Worm (Caenorhabditis elegans): ENCODE measurements around the gene clec-68.

clec-68 gene

DNA sequence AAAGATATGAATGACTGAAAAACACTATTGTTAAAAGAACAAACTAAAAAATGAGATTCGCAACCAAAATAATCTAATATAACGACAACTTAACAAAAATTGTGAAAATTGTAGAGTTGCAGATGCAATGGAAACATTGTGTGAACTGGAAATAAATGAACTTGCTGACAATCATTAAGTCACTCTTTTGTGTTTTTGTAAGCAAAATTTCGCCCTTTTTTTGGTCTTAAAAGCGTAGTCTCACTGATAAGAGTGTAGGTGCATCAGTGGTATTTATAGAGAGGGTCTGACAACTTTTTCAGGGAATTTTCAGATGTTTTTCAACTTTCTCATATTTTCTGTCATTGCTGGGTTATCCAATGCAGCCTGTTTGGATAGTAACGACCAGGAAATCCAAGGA, at the start of gene clec-68:
TSS of gene clec-68 (plus strand) at position 301 of the 400 bp plus-strand sequence.
- no peak for TF ChIP-seq nfya-1 (tag; optimal IDR thresholded peaks at IDR 0.05)
- TF ChIP-seq sox-2 (GFP tag; IDR thresholded peaks at IDR 0.05): no peak
- TF ChIP-seq dve-1 (tag; optimal IDR thresholded peaks at IDR 0.05): no peak
- TF ChIP-seq ref-2 (tag; optimal IDR thresholded peaks at IDR 0.05): no peak
- no peak for TF ChIP-seq elt-2 (tag; optimal IDR thresholded peaks at IDR 0.05)
- TF ChIP-seq T23F11.4 (GFP tag; optimal IDR thresholded peaks at IDR 0.05): no peak
- TF ChIP-seq ets-4 (tag; optimal IDR thresholded peaks at IDR 0.05): no peak

DNA sequence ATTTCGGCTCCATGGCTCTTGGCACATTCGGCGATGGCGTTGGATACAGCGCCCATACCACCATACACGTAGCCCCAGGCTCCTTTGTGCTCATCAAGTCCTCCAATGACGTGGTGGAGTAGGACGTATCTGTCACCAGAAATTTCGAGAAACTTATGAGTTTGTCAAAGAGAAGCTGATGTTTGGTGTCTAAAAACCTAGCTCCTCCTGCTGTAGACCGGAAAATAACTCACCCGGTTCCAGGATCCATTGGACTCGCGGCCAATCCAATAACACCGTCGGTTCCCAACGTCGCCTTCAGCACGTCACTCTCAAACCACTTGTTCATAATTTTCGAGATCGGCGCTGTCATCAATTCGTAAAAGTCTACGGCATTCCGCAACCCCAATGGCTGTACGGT, 49.3 kb upstream of the clec-68 start:
- TF ChIP-seq unc-42 (tag; optimal IDR thresholded peaks at IDR 0.05): no peak
- TF ChIP-seq pag-3 (tag; optimal IDR thresholded peaks at IDR 0.05; ENCODE audit: borderline replicate concordance): no peak
- TF ChIP-seq ceh-14 (tag; optimal IDR thresholded peaks at IDR 0.05): no peak
- no peak for TF ChIP-seq C38D4.7 (GFP tag; optimal IDR thresholded peaks at IDR 0.05)
- no peak for TF ChIP-seq ceh-31 (tag; optimal IDR thresholded peaks at IDR 0.05)
- no peak for TF ChIP-seq unc-55 (GFP tag; optimal IDR thresholded peaks at IDR 0.05)
- TF ChIP-seq madf-2 (tag; optimal IDR thresholded peaks at IDR 0.05): no peak
- TF ChIP-seq lin-11 (tag; optimal IDR thresholded peaks at IDR 0.05): no peak
- no peak for TF ChIP-seq ceh-2 (tag; optimal IDR thresholded peaks at IDR 0.05)
- no peak for TF ChIP-seq pha-2 (tag; optimal IDR thresholded peaks at IDR 0.05)
- TF ChIP-seq fax-1 (tag; optimal IDR thresholded peaks at IDR 0.05): no peak
- TF ChIP-seq ceh-9 (tag; optimal IDR thresholded peaks at IDR 0.05): no peak
- TF ChIP-seq Y22D7AL.16 (tag; optimal IDR thresholded peaks at IDR 0.05): no peak
- no peak for TF ChIP-seq fkh-6 (tag; optimal IDR thresholded peaks at IDR 0.05)
- TF ChIP-seq lim-6 (tag; optimal IDR thresholded peaks at IDR 0.05): no peak

DNA sequence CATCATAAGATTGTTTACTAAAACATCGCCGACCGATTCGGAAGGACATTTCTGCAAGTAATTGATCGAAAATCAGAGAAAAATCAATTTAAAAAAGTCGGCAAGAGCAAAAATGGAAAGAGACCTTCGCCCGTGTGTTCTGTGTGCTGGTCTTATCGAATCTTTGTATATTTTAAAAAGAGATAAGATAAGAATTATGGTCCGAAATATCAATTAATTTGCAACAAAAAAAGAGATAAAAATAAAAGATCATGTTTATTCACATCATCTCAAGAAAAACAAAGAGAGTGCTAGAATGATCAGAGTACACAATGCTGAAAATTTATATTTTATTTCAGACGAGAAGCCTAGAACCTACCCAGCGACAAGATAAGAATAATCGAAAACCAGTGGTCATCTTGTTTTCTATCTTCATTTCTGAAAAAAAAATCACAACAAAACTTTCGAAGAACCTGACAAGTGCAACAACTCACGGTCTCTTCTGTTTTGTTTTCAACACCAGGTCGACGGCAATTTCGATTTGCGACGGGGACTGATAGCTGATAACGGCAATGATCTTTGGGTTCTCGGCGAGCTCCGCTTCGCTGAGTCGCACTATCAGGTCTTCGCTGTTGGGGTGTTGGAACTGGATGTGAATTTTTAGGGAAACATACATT, 47.8 kb upstream of the clec-68 start, which contains the start of gene F37C4.6:
TSS of gene F37C4.6 (minus strand) at position 51 of the 656 bp plus-strand sequence.
- TF ChIP-seq npax-4 (tag; optimal IDR thresholded peaks at IDR 0.05) (no peak), elt-2 (tag; optimal IDR thresholded peaks at IDR 0.05) (peak; percentile 71)

DNA sequence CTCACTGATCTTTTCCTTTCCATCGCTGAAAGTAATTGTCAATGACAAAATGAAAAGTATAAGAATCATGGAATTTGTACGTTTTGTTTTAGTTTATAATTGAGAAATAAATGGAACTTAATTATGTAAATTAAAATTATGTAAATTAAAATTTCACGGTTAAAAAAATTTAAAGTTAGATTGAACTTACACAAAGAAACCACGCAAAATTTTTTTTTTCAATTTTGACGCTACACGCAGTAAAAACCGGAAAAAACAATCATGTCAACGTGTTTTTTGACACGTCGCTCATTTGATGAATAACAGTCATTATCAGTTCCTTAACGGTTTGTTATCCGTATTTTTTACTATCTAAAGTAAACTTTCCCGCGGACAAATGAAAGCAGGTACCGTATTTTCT, 45.1 kb upstream of the clec-68 start, which contains the start of the genes F37C4.8 and oac-23:
TSS of gene F37C4.8 (minus strand) at position 101 of the 400 bp plus-strand sequence.
TSS of gene oac-23 (plus strand) at position 323 of the 400 bp plus-strand sequence.
- TF ChIP-seq ceh-45 (GFP tag; IDR thresholded peaks at IDR 0.05) (no peak), K09A11.1 (tag; optimal IDR thresholded peaks at IDR 0.05; ENCODE audit: insufficient read depth) (no peak), tbx-7 (tag; optimal IDR thresholded peaks at IDR 0.05) (no peak), nfya-1 (tag; optimal IDR thresholded peaks at IDR 0.05) (no peak)

DNA sequence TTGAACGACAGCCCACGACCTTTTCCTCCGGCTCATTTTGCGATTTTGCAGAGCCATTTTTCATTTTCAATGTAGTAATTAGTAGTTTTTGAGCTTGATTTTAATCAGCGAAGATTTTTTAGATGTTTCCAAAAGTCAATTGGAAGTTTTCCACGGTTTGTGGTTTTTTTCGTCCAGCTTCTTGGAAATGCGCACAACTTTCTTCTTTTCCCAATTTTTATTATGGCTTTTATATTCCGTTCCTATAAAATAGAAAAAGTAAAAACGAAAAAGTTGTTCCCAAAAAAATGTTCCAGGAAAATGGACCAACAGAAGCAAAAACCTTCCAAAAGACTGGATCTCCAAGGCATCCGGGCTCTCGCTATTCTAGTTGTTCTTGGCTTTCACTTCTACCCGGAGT, 40.8 kb upstream of the clec-68 start, which contains the start of gene oac-22:
TSS of gene oac-22 (plus strand) at position 301 of the 400 bp plus-strand sequence.
- TF ChIP-seq elt-2 (tag; optimal IDR thresholded peaks at IDR 0.05): no peak
- no peak for TF ChIP-seq ceh-24 (tag; optimal IDR thresholded peaks at IDR 0.05)
- no peak for TF ChIP-seq unc-42 (tag; optimal IDR thresholded peaks at IDR 0.05)
- TF ChIP-seq npax-4 (tag; optimal IDR thresholded peaks at IDR 0.05): no peak
- no peak for TF ChIP-seq nhr-232 (tag; optimal IDR thresholded peaks at IDR 0.05)
- no peak for TF ChIP-seq mec-3 (tag; optimal IDR thresholded peaks at IDR 0.05; ENCODE audit: borderline replicate concordance)
- no peak for TF ChIP-seq hlh-30 (tag; optimal IDR thresholded peaks at IDR 0.05; ENCODE audit: insufficient read depth)
- TF ChIP-seq syd-9 (tag; optimal IDR thresholded peaks at IDR 0.05): no peak
- TF ChIP-seq K09A11.1 (tag; optimal IDR thresholded peaks at IDR 0.05; ENCODE audit: insufficient read depth): no peak
- TF ChIP-seq ceh-48 (tag; optimal IDR thresholded peaks at IDR 0.05): no peak
- TF ChIP-seq hlh-13 (GFP tag; optimal IDR thresholded peaks at IDR 0.05): no peak
- TF ChIP-seq lin-11 (tag; optimal IDR thresholded peaks at IDR 0.05): no peak
- TF ChIP-seq pha-2 (tag; optimal IDR thresholded peaks at IDR 0.05): no peak
- no peak for TF ChIP-seq odd-2 (tag; optimal IDR thresholded peaks at IDR 0.05)
- TF ChIP-seq sdc-2 (tag; optimal IDR thresholded peaks at IDR 0.05): no peak
- no peak for TF ChIP-seq ceh-34 (tag; optimal IDR thresholded peaks at IDR 0.05)
- no peak for TF ChIP-seq ceh-14 (tag; optimal IDR thresholded peaks at IDR 0.05)
- TF ChIP-seq K02D7.2 (tag; optimal IDR thresholded peaks at IDR 0.05): no peak
- TF ChIP-seq fkh-10 (GFP tag; optimal IDR thresholded peaks at IDR 0.05): no peak
- no peak for TF ChIP-seq ceh-6 (GFP tag; optimal IDR thresholded peaks at IDR 0.05)
